Fruit fly (Drosophila melanogaster) whole organism, adult: ENCODE results near the gene Ibf1.

Source experiments
- CG11617 ChIP-seq: fragments of 200-800 bp; sonication (Bioruptor generic); optimal IDR thresholded peaks from 2 replicates; lab custom pipeline; 2017; ENCODE audit warnings: mild to moderate bottlenecking, missing biosample characterization, missing genetic modification reagents, missing genetic modification characterization
- CG12768 ChIP-seq: fragments of 200-800 bp; sonication (Bioruptor generic); optimal IDR thresholded peaks from 2 replicates; lab custom pipeline; 2017; ENCODE audit warnings: missing biosample characterization, missing genetic modification characterization, mild to moderate bottlenecking, moderate library complexity, missing genetic modification reagents
- CG14711 ChIP-seq: fragments of 200-800 bp; sonication (Bioruptor generic); optimal IDR thresholded peaks from 2 replicates; lab custom pipeline; 2018; ENCODE audit warnings: missing biosample characterization, mild to moderate bottlenecking, missing genetic modification characterization, moderate library complexity
- CG1620 ChIP-seq: fragments of 200-800 bp; sonication (Bioruptor generic); optimal IDR thresholded peaks from 2 replicates; lab custom pipeline; 2016; ENCODE audit warnings: missing biosample characterization, missing genetic modification characterization
- CG33017 ChIP-seq: fragments of 200-800 bp; sonication (Bioruptor generic); optimal IDR thresholded peaks from 2 replicates; lab custom pipeline; 2018; ENCODE audit warnings: missing biosample characterization, mild to moderate bottlenecking, missing genetic modification characterization, moderate library complexity
- CG5204 ChIP-seq: fragments of 200-800 bp; sonication (Bioruptor generic); optimal IDR thresholded peaks from 2 replicates; lab custom pipeline; 2016; ENCODE audit warnings: missing biosample characterization, missing genetic modification characterization
- CG7045 ChIP-seq: fragments of 200-800 bp; sonication (Bioruptor generic); optimal IDR thresholded peaks from 2 replicates; lab custom pipeline; 2017; ENCODE audit warnings: missing biosample characterization, mild to moderate bottlenecking, missing genetic modification characterization
- CG7101 ChIP-seq: fragments of 200-800 bp; sonication (Bioruptor generic); optimal IDR thresholded peaks from 2 replicates; lab custom pipeline; 2018; ENCODE audit warnings: missing biosample characterization, mild to moderate bottlenecking, missing genetic modification characterization, moderate library complexity
- Clk ChIP-seq: fragments of 200-800 bp; sonication (Bioruptor generic); optimal IDR thresholded peaks from 2 replicates; lab custom pipeline; 2017; ENCODE audit warnings: missing biosample characterization, missing genetic modification characterization
- Crg-1 ChIP-seq: fragments of 200-800 bp; sonication (Bioruptor generic); optimal IDR thresholded peaks from 2 replicates; lab custom pipeline; 2016; ENCODE audit warnings: missing biosample characterization, missing genetic modification characterization
- Hr96 ChIP-seq: fragments of 200-800 bp; sonication (Bioruptor generic); optimal IDR thresholded peaks from 2 replicates; lab custom pipeline; 2016; ENCODE audit warnings: missing biosample characterization, missing genetic modification characterization
- Mnt ChIP-seq: fragments of 200-800 bp; sonication (Bioruptor generic); optimal IDR thresholded peaks from 2 replicates; lab custom pipeline; 2016; ENCODE audit warnings: missing biosample characterization, mild to moderate bottlenecking, missing genetic modification characterization
- bab1 ChIP-seq: fragments of 200-800 bp; sonication (Bioruptor generic); optimal IDR thresholded peaks from 3 replicates; lab custom pipeline; 2019; ENCODE audit warnings: missing biosample characterization, mild to moderate bottlenecking, missing genetic modification characterization, moderate library complexity
- cic ChIP-seq: fragments of 200-800 bp; sonication (Bioruptor generic); optimal IDR thresholded peaks from 2 replicates; lab custom pipeline; 2017; ENCODE audit warnings: missing biosample characterization, mild to moderate bottlenecking, missing genetic modification characterization, moderate library complexity
- cnc ChIP-seq, 2 experiments: fragments of >200 bp; optimal IDR thresholded peaks; 2 replicates each; lab custom pipeline; 2017
- kay ChIP-seq: fragments of 200-800 bp; sonication (Bioruptor generic); peaks from one replicate; lab custom pipeline; 2016; ENCODE audit warnings: missing biosample characterization, missing genetic modification characterization, borderline replicate concordance
- ovo ChIP-seq: fragments of 200-800 bp; sonication (Bioruptor generic); optimal IDR thresholded peaks from 2 replicates; lab custom pipeline; 2016; ENCODE audit warnings: missing biosample characterization, missing genetic modification characterization
- pad ChIP-seq: fragments of 200-800 bp; sonication (Bioruptor generic); optimal IDR thresholded peaks from 3 replicates; lab custom pipeline; 2017; ENCODE audit warnings: missing biosample characterization, missing genetic modification characterization, mild to moderate bottlenecking, moderate library complexity, missing genetic modification reagents
- tj ChIP-seq: fragments of 200-800 bp; sonication (Bioruptor generic); optimal IDR thresholded peaks from 3 replicates; lab custom pipeline; 2017; ENCODE audit warnings: missing biosample characterization, mild to moderate bottlenecking, missing genetic modification characterization, moderate library complexity
- toe ChIP-seq: fragments of 200-800 bp; sonication (Bioruptor generic); optimal IDR thresholded peaks from 2 replicates; lab custom pipeline; 2016; ENCODE audit warnings: missing biosample characterization, missing genetic modification characterization

Gene Ibf1

DNA sequence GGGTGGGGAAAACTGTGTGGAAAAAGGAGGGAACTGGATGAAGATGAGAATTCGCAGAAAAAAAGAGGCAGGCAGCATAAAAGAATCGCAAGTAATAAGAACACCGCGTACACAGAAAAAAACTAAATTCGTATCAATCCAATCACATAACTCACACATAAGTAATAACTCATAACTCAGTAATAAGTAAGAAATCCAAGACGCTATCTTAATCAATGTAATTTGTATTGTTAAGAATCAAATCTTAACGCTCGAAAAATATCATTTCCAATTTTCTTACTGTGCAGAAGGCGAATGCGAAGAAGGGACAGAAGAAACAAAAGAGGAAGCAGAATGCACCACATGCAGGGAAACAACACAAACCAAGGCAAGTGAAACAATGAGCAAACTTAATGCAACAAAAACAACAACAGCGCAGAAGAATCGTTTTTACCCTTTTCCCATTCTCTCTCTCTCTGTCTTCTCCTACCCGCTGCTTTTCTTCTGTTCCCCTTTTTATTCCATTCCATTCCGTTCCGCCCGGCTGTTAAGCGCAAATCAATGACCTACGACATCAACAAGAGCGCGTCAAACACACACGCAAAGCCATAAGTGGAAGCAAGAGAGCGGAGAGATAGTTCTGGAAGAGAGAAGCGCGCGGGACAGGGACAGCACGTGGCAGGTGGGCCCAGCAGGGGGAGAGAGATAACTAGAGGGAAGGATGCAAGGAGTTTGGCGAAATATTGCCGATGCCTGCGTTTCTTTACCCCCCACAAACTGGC lies 29.5 kb upstream of the Ibf1 start:
- TF ChIP-seq kay (GFP tag; lab: Kevin White, UChicago): peak; percentile 34
- peak; percentile 98 for TF ChIP-seq pad (GFP tag; lab: Kevin White, UChicago)
- peak; percentile 37 for TF ChIP-seq CG7045 (GFP tag; lab: Kevin White, UChicago)
- TF ChIP-seq CG7101 (tag; lab: Kevin White, UChicago): peak; percentile 72
- peak; percentile 93 for TF ChIP-seq bab1 (GFP tag; lab: Kevin White, UChicago)
- TF ChIP-seq Mnt (GFP tag; lab: Kevin White, UChicago): peak; percentile 38
- TF ChIP-seq Clk (GFP tag; lab: Kevin White, UChicago): no peak
- TF ChIP-seq CG33017 (tag; lab: Kevin White, UChicago): peak; percentile 37
- no peak for TF ChIP-seq cic
- TF ChIP-seq CG11617: peak; percentile 73
- peak; percentile 80 for TF ChIP-seq CG14711
- no peak for TF ChIP-seq ovo (GFP tag; lab: Kevin White, UChicago)
- TF ChIP-seq CG1620 (GFP tag; lab: Kevin White, UChicago): peak; percentile 43
- TF ChIP-seq CG12768 (GFP tag; lab: Kevin White, UChicago): no peak
- TF ChIP-seq Crg-1 (GFP tag; lab: Kevin White, UChicago): peak; percentile 47
- peak; percentile 56 for TF ChIP-seq tj (GFP tag; lab: Kevin White, UChicago)
- TF ChIP-seq toe (GFP tag; lab: Kevin White, UChicago): no peak

DNA sequence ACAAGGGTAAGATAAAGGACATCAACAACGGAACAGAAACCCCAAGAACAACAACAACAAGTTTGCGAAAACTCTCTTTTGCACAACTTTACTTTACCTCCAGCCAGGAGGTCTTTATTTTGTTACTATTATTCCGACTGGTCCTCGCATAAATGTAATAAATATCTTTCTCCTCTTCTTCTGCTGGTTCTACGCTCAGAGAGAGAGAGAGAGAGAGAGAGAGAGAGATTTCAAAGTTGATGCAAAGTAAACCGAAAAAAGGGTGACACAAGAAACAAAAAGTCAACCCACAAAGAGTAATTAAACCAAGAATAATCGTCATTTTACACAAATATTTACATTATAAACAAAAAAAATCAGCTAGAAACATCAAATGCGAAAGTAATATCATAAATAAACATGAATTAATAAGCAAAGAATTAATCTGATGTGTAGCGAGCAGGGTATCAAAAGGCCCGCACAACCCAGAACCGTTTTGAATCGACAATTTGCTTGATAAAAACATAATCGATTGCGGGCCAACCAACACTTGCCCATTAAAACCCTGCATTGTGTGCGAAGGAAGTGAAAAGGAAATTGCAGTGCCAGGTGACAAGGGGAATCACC lies 28.7 kb upstream of the Ibf1 start:
- TF ChIP-seq bab1 (GFP tag; lab: Kevin White, UChicago): peak; percentile 46
- no peak for TF ChIP-seq cic

DNA sequence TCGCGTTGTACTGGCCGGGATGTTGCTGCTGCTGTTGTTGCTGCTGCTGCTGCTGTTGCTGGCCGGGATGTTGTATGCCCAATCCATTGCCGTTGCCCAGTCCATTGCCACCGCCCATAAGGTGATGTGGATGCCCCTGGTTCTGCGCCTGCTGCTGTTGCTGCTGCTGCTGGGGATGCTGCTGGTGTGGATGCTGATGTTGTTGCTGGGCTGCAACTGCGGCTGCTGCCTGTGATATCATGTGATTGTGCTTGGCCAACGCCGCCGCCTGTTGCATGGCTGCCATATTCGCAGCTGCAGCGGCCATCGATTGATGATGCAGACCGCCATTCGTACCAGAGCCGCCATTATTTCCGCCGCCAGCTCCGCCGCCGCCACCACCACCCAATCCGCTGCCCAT lies 26.4 kb upstream of the Ibf1 start:
- TF ChIP-seq tj (GFP tag; lab: Kevin White, UChicago) (no peak), Hr96 (GFP tag; lab: Kevin White, UChicago) (no peak), CG7101 (tag; lab: Kevin White, UChicago) (no peak)

DNA sequence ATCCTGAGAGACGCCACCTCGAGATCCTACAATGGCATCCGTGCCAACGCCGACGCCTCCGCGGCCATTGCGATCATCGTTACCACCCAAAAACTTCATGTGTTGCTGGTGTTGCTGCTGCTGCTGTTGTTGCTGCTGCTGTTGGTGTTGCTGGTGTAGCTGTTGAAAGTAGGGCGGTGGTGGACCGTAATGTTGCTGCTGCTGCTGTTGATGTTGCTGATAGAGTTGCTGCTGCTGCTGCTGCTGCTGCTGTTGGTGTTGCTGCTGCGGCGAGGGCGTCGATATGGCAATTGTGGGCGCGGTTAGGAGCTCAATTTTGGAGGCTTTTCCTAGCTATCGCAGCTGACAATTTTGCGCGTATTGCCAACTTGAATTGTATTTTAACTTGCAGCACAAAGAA lies 25.0 kb upstream of the Ibf1 start:
- no peak for TF ChIP-seq Crg-1 (GFP tag; lab: Kevin White, UChicago)
- TF ChIP-seq CG14711: no peak
- TF ChIP-seq kay (GFP tag; lab: Kevin White, UChicago): no peak
- no peak for TF ChIP-seq cic
- TF ChIP-seq toe (GFP tag; lab: Kevin White, UChicago): no peak

DNA sequence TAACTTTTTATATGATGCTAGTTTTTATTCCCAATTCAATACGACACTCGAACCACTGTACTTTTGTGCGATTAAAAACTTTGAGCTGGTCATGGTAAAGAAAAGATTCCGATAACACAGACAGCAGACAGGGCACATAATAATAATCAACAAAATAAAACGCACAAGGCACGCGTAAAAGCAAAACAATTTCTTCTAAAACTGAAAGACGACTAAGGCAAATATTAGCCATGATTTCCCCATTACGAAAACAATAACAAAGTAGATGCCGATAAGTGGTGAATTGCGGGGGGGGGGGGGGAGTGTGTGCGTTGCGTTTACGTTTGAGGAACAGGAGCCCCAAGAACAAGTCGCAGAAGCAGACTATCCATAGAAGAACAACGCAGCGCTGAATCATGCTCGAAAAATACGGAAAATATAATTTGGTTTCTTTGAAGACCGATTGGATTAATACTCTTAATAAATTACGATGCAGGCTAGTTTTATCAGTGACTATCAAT lies 24.0 kb upstream of the Ibf1 start:
- no peak for TF ChIP-seq CG1620 (GFP tag; lab: Kevin White, UChicago)
- TF ChIP-seq CG7045 (GFP tag; lab: Kevin White, UChicago): no peak
- TF ChIP-seq CG33017 (tag; lab: Kevin White, UChicago): no peak
- no peak for TF ChIP-seq CG5204 (GFP tag; lab: Kevin White, UChicago)
- TF ChIP-seq cnc (optimal IDR thresholded peaks at IDR 0.05; lab: Kevin White, UChicago): no peak
- no peak for TF ChIP-seq Hr96 (GFP tag; lab: Kevin White, UChicago)
- TF ChIP-seq CG14711: no peak
- TF ChIP-seq toe (GFP tag; lab: Kevin White, UChicago): no peak
- no peak for TF ChIP-seq ovo (GFP tag; lab: Kevin White, UChicago)
- no peak for TF ChIP-seq cic
- TF ChIP-seq bab1 (GFP tag; lab: Kevin White, UChicago): no peak
- no peak for TF ChIP-seq kay (GFP tag; lab: Kevin White, UChicago)
- TF ChIP-seq CG12768 (GFP tag; lab: Kevin White, UChicago): no peak
- TF ChIP-seq CG7101 (tag; lab: Kevin White, UChicago): no peak
- no peak for TF ChIP-seq Mnt (GFP tag; lab: Kevin White, UChicago)
- TF ChIP-seq Clk (GFP tag; lab: Kevin White, UChicago): no peak
- no peak for TF ChIP-seq Crg-1 (GFP tag; lab: Kevin White, UChicago)
- TF ChIP-seq tj (GFP tag; lab: Kevin White, UChicago): no peak
- TF ChIP-seq pad (GFP tag; lab: Kevin White, UChicago): no peak

DNA sequence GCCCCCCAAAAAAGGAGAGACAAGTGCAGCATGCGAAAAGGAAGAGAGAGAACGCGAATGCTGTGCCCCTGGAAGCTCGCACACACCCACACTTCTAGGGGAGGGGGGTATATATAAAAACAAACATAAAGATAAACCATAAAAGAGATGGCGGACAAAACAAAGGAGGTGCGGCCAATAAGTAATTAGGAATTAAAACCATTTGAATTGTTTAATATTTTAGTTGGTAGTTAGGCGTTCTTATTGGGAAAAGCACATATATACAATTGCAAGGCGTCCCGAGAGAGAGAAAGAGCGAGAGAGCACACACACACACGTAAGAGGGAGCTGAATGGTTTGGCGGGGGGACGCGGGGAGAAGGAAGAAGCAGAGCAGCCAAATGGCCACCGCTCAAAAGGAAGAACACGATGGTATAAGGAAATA lies 22.7 kb upstream of the Ibf1 start:
- TF ChIP-seq CG5204 (GFP tag; lab: Kevin White, UChicago): no peak
- TF ChIP-seq tj (GFP tag; lab: Kevin White, UChicago): no peak
- no peak for TF ChIP-seq cnc (optimal IDR thresholded peaks at IDR 0.05; lab: Kevin White, UChicago)
- no peak for TF ChIP-seq Hr96 (GFP tag; lab: Kevin White, UChicago)
- no peak for TF ChIP-seq Crg-1 (GFP tag; lab: Kevin White, UChicago)
- peak; percentile 38 for TF ChIP-seq pad (GFP tag; lab: Kevin White, UChicago)
